Fruit fly (Drosophila melanogaster) whole organism, embryonic: ENCODE data around the gene Ythdf.

Experiments
- Adf1 ChIP-seq: fragments of 200-800 bp; sonication (Bioruptor generic); IDR thresholded peaks from 2 replicates; pipeline ENCODE4 v1.3.6; 2022; ENCODE audit warnings: missing biosample characterization, missing genetic modification characterization
- Bgb ChIP-seq: fragments of 200-800 bp; sonication (Bioruptor generic); IDR thresholded peaks from 2 replicates; pipeline ENCODE4 v1.3.6; 2022; ENCODE audit warnings: missing biosample characterization, missing genetic modification characterization; ENCODE audit not compliant: partially characterized antibody
- CG10366 ChIP-seq: fragments of 200-800 bp; sonication (Bioruptor generic); IDR thresholded peaks from 2 replicates; pipeline ENCODE4 v1.3.6; 2022; ENCODE audit warnings: missing biosample characterization, missing genetic modification characterization
- CG10431 ChIP-seq: fragments of 200-800 bp; sonication (Bioruptor generic); optimal IDR thresholded peaks from 3 replicates; lab custom pipeline; 2018; ENCODE audit warnings: missing biosample characterization, mild to moderate bottlenecking, missing genetic modification characterization
- CG11560 ChIP-seq: fragments of 200-800 bp; sonication (Bioruptor generic); IDR thresholded peaks from 3 replicates; pipeline ENCODE4 v1.3.6; 2022; ENCODE audit warnings: missing biosample characterization, missing genetic modification characterization
- CG1233 ChIP-seq: fragments of 200-800 bp; sonication (Bioruptor generic); optimal IDR thresholded peaks from 4 replicates; lab custom pipeline; 2018; ENCODE audit warnings: missing biosample characterization, mild to moderate bottlenecking, missing genetic modification characterization
- CG13296 ChIP-seq: fragments of 200-800 bp; sonication (Bioruptor generic); optimal IDR thresholded peaks from 3 replicates; lab custom pipeline; 2018; ENCODE audit warnings: missing biosample characterization, mild to moderate bottlenecking, missing genetic modification characterization
- CG14014 ChIP-seq: fragments of 200-800 bp; sonication (Bioruptor generic); IDR thresholded peaks from 2 replicates; pipeline ENCODE4 v1.3.6; 2022; ENCODE audit warnings: missing biosample characterization, missing genetic modification characterization
- CG17359 ChIP-seq: fragments of 200-800 bp; sonication (Bioruptor generic); optimal IDR thresholded peaks from 3 replicates; lab custom pipeline; 2018; ENCODE audit warnings: missing biosample characterization, mild to moderate bottlenecking, missing genetic modification characterization, moderate library complexity
- CG17385 ChIP-seq: fragments of 200-800 bp; sonication (Bioruptor generic); optimal IDR thresholded peaks from 3 replicates; lab custom pipeline; 2018; ENCODE audit warnings: missing biosample characterization, mild to moderate bottlenecking, missing genetic modification characterization
- CG17568 ChIP-seq: fragments of 200-800 bp; sonication (Bioruptor generic); optimal IDR thresholded peaks from 2 replicates; lab custom pipeline; 2018; ENCODE audit warnings: missing biosample characterization, mild to moderate bottlenecking, missing genetic modification characterization, moderate library complexity
- CG18764 ChIP-seq: fragments of 200-800 bp; sonication (Bioruptor generic); optimal IDR thresholded peaks from 3 replicates; lab custom pipeline; 2016; ENCODE audit warnings: missing biosample characterization, missing genetic modification characterization
- CG2129 ChIP-seq: fragments of 200-800 bp; sonication (Bioruptor generic); IDR thresholded peaks from 2 replicates; pipeline ENCODE4 v1.3.6; 2022; ENCODE audit warnings: missing biosample characterization, missing genetic modification characterization; ENCODE audit not compliant: partially characterized antibody
- CG2199 ChIP-seq: fragments of 200-800 bp; sonication (Bioruptor generic); IDR thresholded peaks from 3 replicates; pipeline ENCODE4 v1.3.6; 2022; ENCODE audit warnings: missing biosample characterization, missing genetic modification characterization
- CG3163 ChIP-seq: fragments of 200-800 bp; sonication (Bioruptor generic); optimal IDR thresholded peaks from 3 replicates; lab custom pipeline; 2016; ENCODE audit warnings: missing biosample characterization, missing genetic modification characterization
- CG32532 ChIP-seq: fragments of 200-800 bp; sonication (Bioruptor generic); IDR thresholded peaks from 2 replicates; pipeline ENCODE4 v1.3.6; 2022; ENCODE audit warnings: missing biosample characterization, missing genetic modification characterization
- CG33557 ChIP-seq: fragments of 200-800 bp; sonication (Bioruptor generic); optimal IDR thresholded peaks from 2 replicates; lab custom pipeline; 2019; ENCODE audit warnings: missing biosample characterization, mild to moderate bottlenecking, missing genetic modification characterization, moderate library complexity
- CG5180 ChIP-seq: fragments of 200-800 bp; sonication (Bioruptor generic); optimal IDR thresholded peaks from 3 replicates; lab custom pipeline; 2017; ENCODE audit warnings: missing biosample characterization, missing genetic modification characterization, mild to moderate bottlenecking, moderate library complexity, missing genetic modification reagents
- CG6791 ChIP-seq: fragments of 200-800 bp; sonication (Bioruptor generic); IDR thresholded peaks from 3 replicates; pipeline ENCODE4 v1.3.6; 2022; ENCODE audit warnings: missing biosample characterization, missing genetic modification characterization; ENCODE audit not compliant: partially characterized antibody
- CG7963 ChIP-seq: fragments of 200-800 bp; sonication (Bioruptor generic); IDR thresholded peaks from 3 replicates; pipeline ENCODE4 v1.3.6; 2022; ENCODE audit warnings: missing biosample characterization, missing genetic modification characterization; ENCODE audit not compliant: partially characterized antibody
- CG9797 ChIP-seq: fragments of 200-800 bp; sonication (Bioruptor generic); optimal IDR thresholded peaks from 3 replicates; lab custom pipeline; 2018; ENCODE audit warnings: missing biosample characterization, mild to moderate bottlenecking, missing genetic modification characterization
- ERR ChIP-seq: fragments of 200-800 bp; sonication (Bioruptor generic); optimal IDR thresholded peaks from 2 replicates; lab custom pipeline; 2016; ENCODE audit warnings: missing biosample characterization, missing genetic modification characterization
- Gug ChIP-seq: fragments of 200-800 bp; sonication (Bioruptor generic); IDR thresholded peaks from 4 replicates; pipeline ENCODE4 v1.3.6; 2022; ENCODE audit warnings: missing biosample characterization, missing genetic modification characterization
- Hand ChIP-seq: fragments of 200-800 bp; sonication (Bioruptor generic); optimal IDR thresholded peaks from 2 replicates; lab custom pipeline; 2017; ENCODE audit warnings: mild to moderate bottlenecking, missing biosample characterization, missing genetic modification reagents, missing genetic modification characterization
- HmgZ ChIP-seq: fragments of 200-800 bp; sonication (Bioruptor generic); optimal IDR thresholded peaks from 2 replicates; lab custom pipeline; 2018; ENCODE audit warnings: missing biosample characterization, mild to moderate bottlenecking, missing genetic modification characterization
- NfI ChIP-seq: fragments of 200-800 bp; sonication (Bioruptor generic); optimal IDR thresholded peaks from 3 replicates; lab custom pipeline; 2018; ENCODE audit warnings: missing biosample characterization, mild to moderate bottlenecking, missing genetic modification characterization, moderate library complexity
- Trl ChIP-seq, 3 experiments: fragments of >200 bp in 2 of 3; fragments of 200-800 bp in 1 of 3; sonication (Bioruptor generic) in 1 of 3; optimal IDR thresholded peaks; 2 replicates in 1 of 3; 3 replicates in 2 of 3; lab custom pipeline; 2016 to 2017; ENCODE audit warnings: missing biosample characterization in 1 of 3, missing genetic modification characterization in 1 of 3
- Usf ChIP-seq: fragments of 200-800 bp; sonication (Bioruptor generic); optimal IDR thresholded peaks from 2 replicates; lab custom pipeline; 2017; ENCODE audit warnings: missing genotype, missing biosample characterization, missing genetic modification characterization
- abd-A ChIP-seq: fragments of 200-800 bp; sonication (Bioruptor generic); optimal IDR thresholded peaks from 3 replicates; lab custom pipeline; 2019; ENCODE audit warnings: missing biosample characterization, mild to moderate bottlenecking, missing genetic modification characterization, moderate library complexity
- ac ChIP-seq: fragments of 200-800 bp; sonication (Bioruptor generic); optimal IDR thresholded peaks from 3 replicates; lab custom pipeline; 2017; ENCODE audit warnings: missing biosample characterization, mild to moderate bottlenecking, missing genetic modification characterization
- chinmo ChIP-seq: fragments of 200-800 bp; sonication (Bioruptor generic); IDR thresholded peaks from 4 replicates; pipeline ENCODE4 v1.3.6; 2022; ENCODE audit warnings: missing biosample characterization, missing genetic modification characterization; ENCODE audit not compliant: partially characterized antibody
- dan ChIP-seq: fragments of 200-800 bp; sonication (Bioruptor generic); IDR thresholded peaks from 2 replicates; pipeline ENCODE4 v1.3.6; 2022; ENCODE audit warnings: missing biosample characterization, missing genetic modification characterization
- dmrt11E ChIP-seq: fragments of 200-800 bp; sonication (Bioruptor generic); optimal IDR thresholded peaks from 3 replicates; lab custom pipeline; 2018; ENCODE audit warnings: missing biosample characterization, mild to moderate bottlenecking, missing genetic modification characterization, moderate library complexity
- fru ChIP-seq: fragments of >200 bp; optimal IDR thresholded peaks from 2 replicates; lab custom pipeline; 2017
- ftz-f1 ChIP-seq: fragments of 200-800 bp; sonication (Bioruptor generic); optimal IDR thresholded peaks from 2 replicates; lab custom pipeline; 2016; ENCODE audit warnings: missing biosample characterization, missing genetic modification characterization
- hkb ChIP-seq, 2 experiments: fragments of 200-800 bp in 1 of 2; fragments of >200 bp in 1 of 2; sonication (Bioruptor generic) in 1 of 2; IDR thresholded peaks in 1 of 2; optimal IDR thresholded peaks in 1 of 2; 2 replicates each; pipeline versions ENCODE4 v1.3.6 to Lab custom; 2017 to 2022; ENCODE audit warnings: missing biosample characterization in 1 of 2, missing genetic modification characterization in 1 of 2
- lilli ChIP-seq: fragments of 200-800 bp; sonication (Bioruptor generic); optimal IDR thresholded peaks from 3 replicates; lab custom pipeline; 2016; ENCODE audit warnings: missing biosample characterization, missing genetic modification characterization
- nmo ChIP-seq: fragments of 200-800 bp; sonication (Bioruptor generic); optimal IDR thresholded peaks from 2 replicates; lab custom pipeline; 2018; ENCODE audit warnings: missing biosample characterization, mild to moderate bottlenecking, missing genetic modification characterization, moderate library complexity
- pan ChIP-seq, 4 experiments: fragments of >200 bp in 3 of 4; fragments of 200-800 bp in 1 of 4; sonication (Bioruptor generic) in 1 of 4; optimal IDR thresholded peaks in 3 of 4; IDR thresholded peaks in 1 of 4; 2 replicates each; pipeline versions ENCODE4 v1.3.6 to Lab custom; 2017 to 2022; ENCODE audit warnings: missing biosample characterization in 2 of 4, missing genetic modification characterization in 2 of 4, mixed read lengths in 1 of 4
- pzg ChIP-seq: fragments of 200-800 bp; sonication (Bioruptor generic); optimal IDR thresholded peaks from 3 replicates; lab custom pipeline; 2018; ENCODE audit warnings: missing biosample characterization, mild to moderate bottlenecking, missing genetic modification characterization, moderate library complexity
- ranshi ChIP-seq: fragments of 200-800 bp; sonication (Bioruptor generic); IDR thresholded peaks from 2 replicates; pipeline ENCODE4 v1.3.6; 2022; ENCODE audit warnings: missing biosample characterization, missing genetic modification characterization
- schlank ChIP-seq: fragments of 200-800 bp; sonication (Bioruptor generic); optimal IDR thresholded peaks from 2 replicates; lab custom pipeline; 2018; ENCODE audit warnings: missing biosample characterization, mild to moderate bottlenecking, missing genetic modification characterization
- slp2 ChIP-seq: fragments of 200-800 bp; sonication (Bioruptor generic); optimal IDR thresholded peaks from 2 replicates; lab custom pipeline; 2016; ENCODE audit warnings: missing biosample characterization, missing genetic modification characterization
- zen ChIP-seq: fragments of 200-800 bp; sonication (Bioruptor generic); optimal IDR thresholded peaks from 3 replicates; lab custom pipeline; 2018; ENCODE audit warnings: missing biosample characterization, mild to moderate bottlenecking, missing genetic modification characterization, moderate library complexity

The Ythdf gene

dm6 chr3R:25044816-25045551 is 5.9 kb upstream of the Ythdf start, which contains the start of gene 5PtaseI (continued):
- TF ChIP-seq CG9797 (GFP tag; lab: Kevin White, UChicago), result peak; percentile 57
- TF ChIP-seq pan (optimal IDR thresholded peaks at IDR 0.05; lab: Kevin White, UChicago), result no peak
- no peak for TF ChIP-seq pan (GFP tag; optimal IDR thresholded peaks at IDR 0.05 in 1 of 2, IDR thresholded peaks at IDR 0.05 in 1 of 2)
- TF ChIP-seq dmrt11E, result no peak
- TF ChIP-seq Gug (GFP tag; lab: Robert Waterston, UW), result no peak
- TF ChIP-seq ERR (GFP tag; lab: Kevin White, UChicago), result no peak
- no peak for TF ChIP-seq CG2129 (GFP tag; lab: Robert Waterston, UW)
- no peak for TF ChIP-seq CG6791
- TF ChIP-seq nmo (GFP tag; lab: Kevin White, UChicago), result peak; percentile 7

dm6 chr3R:25036644-25037043 is 2.4 kb downstream of the Ythdf start, which contains the start of gene CG31115:
Gene CG31115, plus strand, starts transcription at chr3R:25036944.
- TF ChIP-seq CG5180 (GFP tag; lab: Kevin White, UChicago) (no peak), CG18764 (GFP tag; lab: Kevin White, UChicago) (no peak), schlank (no peak), CG17359 (tag; lab: Kevin White, UChicago) (no peak), chinmo (GFP tag; lab: Robert Waterston, UW) (no peak), slp2 (GFP tag; lab: Kevin White, UChicago) (no peak), CG3163 (no peak), NfI (GFP tag; lab: Kevin White, UChicago) (no peak), CG17568 (GFP tag; lab: Kevin White, UChicago) (no peak)

- TF ChIP-seq lilli (GFP tag; lab: Kevin White, UChicago) (no peak), Adf1 (GFP tag; lab: Robert Waterston, UW) (peak; percentile 69), CG7963 (GFP tag; lab: Robert Waterston, UW) (no peak), fru (lab: Kevin White, UChicago) (no peak), CG11560 (tag; lab: Robert Waterston, UW) (no peak), CG33557 (GFP tag; lab: Kevin White, UChicago) (no peak), CG13296 (GFP tag; lab: Kevin White, UChicago) (no peak), pzg (peak; percentile 90), ranshi (no peak), CG1233 (GFP tag; lab: Kevin White, UChicago) (no peak), CG32532 (GFP tag; lab: Robert Waterston, UW) (no peak), dan (GFP tag; lab: Robert Waterston, UW) (no peak), CG10366 (GFP tag; lab: Robert Waterston, UW) (no peak), ERR (GFP tag; lab: Kevin White, UChicago) (no peak), ac (GFP tag; lab: Kevin White, UChicago) (no peak), ftz-f1 (GFP tag; lab: Kevin White, UChicago) (peak; percentile 94), abd-A (tag; lab: Kevin White, UChicago) (no peak), HmgZ (tag; lab: Kevin White, UChicago) (peak; percentile 28), hkb (optimal IDR thresholded peaks at IDR 0.05; lab: Kevin White, UChicago) (peak; percentile 6), hkb (GFP tag; IDR thresholded peaks at IDR 0.05; lab: Robert Waterston, UW) (no peak), Usf (GFP tag; lab: Kevin White, UChicago) (no peak), CG9797 (GFP tag; lab: Kevin White, UChicago) (peak; percentile 97), CG14014 (no peak), Bgb (GFP tag; lab: Robert Waterston, UW) (peak; percentile 20; the same call in 1 of the 2 replicates), CG10431 (GFP tag; lab: Kevin White, UChicago) (no peak), CG6791 (no peak), zen (tag; lab: Kevin White, UChicago) (peak; percentile 22), CG17385 (GFP tag; lab: Kevin White, UChicago) (no peak), Trl (optimal IDR thresholded peaks at IDR 0.05; lab: Kevin White, UChicago) (no peak), Trl (GFP tag; optimal IDR thresholded peaks at IDR 0.05; lab: Kevin White, UChicago) (no peak), CG2199 (GFP tag; lab: Robert Waterston, UW) (0 out of 3 replicates have a peak, but pooled peaks have one; percentile 34), Hand (GFP tag; lab: Kevin White, UChicago) (no peak)
Measured at dm6 chr3R:25033142-25033586, 5.9 kb downstream of the Ythdf start, which contains the start of gene Smg6. Gene Smg6, minus strand, starts transcription at chr3R:25033465.
